Fruit fly (Drosophila melanogaster) whole organism, embryonic: Measurements from ENCODE around the gene RpL23A.

Experiments used
- Atf6 ChIP-seq: fragments of 200-800 bp; sonication (Bioruptor generic); IDR thresholded peaks from 2 replicates; pipeline ENCODE4 v1.3.6; 2022; ENCODE audit warnings: missing biosample characterization, missing genetic modification characterization
- CG1024 ChIP-seq: fragments of 200-800 bp; sonication (Bioruptor generic); IDR thresholded peaks from 2 replicates; pipeline ENCODE4 v1.3.6; 2022; ENCODE audit warnings: missing biosample characterization, missing genetic modification characterization
- CG10267 ChIP-seq: fragments of 200-800 bp; sonication (Bioruptor generic); optimal IDR thresholded peaks from 2 replicates; lab custom pipeline; 2018; ENCODE audit warnings: missing biosample characterization, mild to moderate bottlenecking, missing genetic modification characterization, moderate library complexity
- CG12942 ChIP-seq: fragments of 200-800 bp; sonication (Bioruptor generic); optimal IDR thresholded peaks from 3 replicates; lab custom pipeline; 2016; ENCODE audit warnings: missing biosample characterization, missing genetic modification characterization
- CG13424 ChIP-seq: fragments of 200-800 bp; sonication (Bioruptor generic); optimal IDR thresholded peaks from 2 replicates; lab custom pipeline; 2019; ENCODE audit warnings: missing biosample characterization, mild to moderate bottlenecking, missing genetic modification characterization, moderate library complexity
- CG15514 ChIP-seq: fragments of 200-800 bp; sonication (Bioruptor generic); optimal IDR thresholded peaks from 3 replicates; lab custom pipeline; 2017; ENCODE audit warnings: missing biosample characterization, missing genetic modification characterization, mild to moderate bottlenecking, moderate library complexity, missing genetic modification reagents
- CG18764 ChIP-seq: fragments of 200-800 bp; sonication (Bioruptor generic); optimal IDR thresholded peaks from 3 replicates; lab custom pipeline; 2016; ENCODE audit warnings: missing biosample characterization, missing genetic modification characterization
- CG2120 ChIP-seq: fragments of 200-800 bp; sonication (Bioruptor generic); optimal IDR thresholded peaks from 3 replicates; lab custom pipeline; 2016; ENCODE audit warnings: missing biosample characterization, missing genetic modification characterization
- CG34224 ChIP-seq: fragments of 200-800 bp; sonication (Bioruptor generic); IDR thresholded peaks from 3 replicates; pipeline ENCODE4 v1.3.6; 2022; ENCODE audit warnings: missing biosample characterization, missing genetic modification characterization; ENCODE audit not compliant: partially characterized antibody
- CG34376 ChIP-seq: fragments of 200-800 bp; sonication (Bioruptor generic); optimal IDR thresholded peaks from 2 replicates; lab custom pipeline; 2018; ENCODE audit warnings: missing biosample characterization, mild to moderate bottlenecking, missing genetic modification characterization
- CG6765 ChIP-seq: fragments of 200-800 bp; sonication (Bioruptor generic); optimal IDR thresholded peaks from 3 replicates; lab custom pipeline; 2017; ENCODE audit warnings: missing biosample characterization, mild to moderate bottlenecking, missing genetic modification characterization
- CG7745 ChIP-seq: fragments of 200-800 bp; sonication (Bioruptor generic); optimal IDR thresholded peaks from 2 replicates; lab custom pipeline; 2018; ENCODE audit warnings: missing biosample characterization, mild to moderate bottlenecking, missing genetic modification characterization, moderate library complexity
- CG7928 ChIP-seq: fragments of 200-800 bp; sonication (Bioruptor generic); optimal IDR thresholded peaks from 2 replicates; lab custom pipeline; 2017; ENCODE audit warnings: missing biosample characterization, mild to moderate bottlenecking, missing genetic modification characterization
- CG8478 ChIP-seq: fragments of >200 bp; optimal IDR thresholded peaks from 2 replicates; lab custom pipeline; 2018
- Dbx ChIP-seq: fragments of 200-800 bp; sonication (Bioruptor generic); IDR thresholded peaks from 3 replicates; pipeline ENCODE4 v1.3.6; 2022; ENCODE audit warnings: missing biosample characterization, missing genetic modification characterization
- Eip74EF ChIP-seq, 2 experiments: fragments of 200-800 bp in 1 of 2; fragments of >200 bp in 1 of 2; sonication (Bioruptor generic) in 1 of 2; optimal IDR thresholded peaks; 2 replicates each; lab custom pipeline; 2017 to 2019; ENCODE audit warnings: missing biosample characterization in 2 of 2, missing genetic modification characterization in 2 of 2, mild to moderate bottlenecking in 1 of 2, moderate library complexity in 1 of 2
- Fer1 ChIP-seq: fragments of 200-800 bp; sonication (Bioruptor generic); optimal IDR thresholded peaks from 2 replicates; lab custom pipeline; 2017; ENCODE audit warnings: missing biosample characterization, mild to moderate bottlenecking, missing genetic modification characterization
- GATAe ChIP-seq: fragments of 200-800 bp; sonication (Bioruptor generic); conservative IDR thresholded peaks from 2 replicates; pipeline ENCODE4 v1.3.6; 2022; ENCODE audit warnings: missing biosample characterization, missing genetic modification characterization
- HLH4C ChIP-seq: fragments of 200-800 bp; sonication (Bioruptor generic); IDR thresholded peaks from 3 replicates; pipeline ENCODE4 v1.3.6; 2022; ENCODE audit warnings: missing biosample characterization, missing genetic modification characterization; ENCODE audit not compliant: partially characterized antibody
- HmgZ ChIP-seq: fragments of 200-800 bp; sonication (Bioruptor generic); optimal IDR thresholded peaks from 2 replicates; lab custom pipeline; 2018; ENCODE audit warnings: missing biosample characterization, mild to moderate bottlenecking, missing genetic modification characterization
- Hr51 ChIP-seq, 2 experiments: fragments of 200-800 bp; sonication (Bioruptor generic); optimal IDR thresholded peaks; 2 replicates in 1 of 2; 3 replicates in 1 of 2; lab custom pipeline; 2016 to 2018; ENCODE audit warnings: missing biosample characterization in 2 of 2, missing genetic modification characterization in 2 of 2, mild to moderate bottlenecking in 1 of 2, moderate library complexity in 1 of 2
- Jarid2 ChIP-seq: fragments of 200-800 bp; sonication (Bioruptor generic); optimal IDR thresholded peaks from 3 replicates; lab custom pipeline; 2017; ENCODE audit warnings: mild to moderate bottlenecking, missing biosample characterization, missing genetic modification reagents, missing genetic modification characterization
- Myb ChIP-seq: fragments of 200-800 bp; sonication (Bioruptor generic); optimal IDR thresholded peaks from 2 replicates; lab custom pipeline; 2016; ENCODE audit warnings: missing biosample characterization, missing genetic modification characterization
- NFAT ChIP-seq: fragments of 200-800 bp; sonication (Bioruptor generic); IDR thresholded peaks from 2 replicates; pipeline ENCODE4 v1.3.6; 2022; ENCODE audit warnings: missing biosample characterization, missing genetic modification characterization
- Neu2 ChIP-seq: fragments of 200-800 bp; sonication (Bioruptor generic); optimal IDR thresholded peaks from 3 replicates; lab custom pipeline; 2016; ENCODE audit warnings: missing biosample characterization, missing genetic modification characterization, borderline replicate concordance
- Nf-YC ChIP-seq: fragments of 200-800 bp; optimal IDR thresholded peaks from 3 replicates; lab custom pipeline; 2019; ENCODE audit warnings: missing biosample characterization, mild to moderate bottlenecking, missing genetic modification characterization, moderate library complexity
- Opbp ChIP-seq: fragments of 200-800 bp; sonication (Bioruptor generic); IDR thresholded peaks from 3 replicates; pipeline ENCODE4 v1.3.6; 2022; ENCODE audit warnings: missing biosample characterization, missing genetic modification characterization; ENCODE audit not compliant: partially characterized antibody
- Sox102F ChIP-seq: fragments of 200-800 bp; sonication (Bioruptor generic); optimal IDR thresholded peaks from 2 replicates; lab custom pipeline; 2018; ENCODE audit warnings: missing biosample characterization, mild to moderate bottlenecking, missing genetic modification characterization, moderate library complexity
- Trl ChIP-seq, 3 experiments: fragments of >200 bp in 2 of 3; fragments of 200-800 bp in 1 of 3; sonication (Bioruptor generic) in 1 of 3; optimal IDR thresholded peaks; 2 replicates in 1 of 3; 3 replicates in 2 of 3; lab custom pipeline; 2016 to 2017; ENCODE audit warnings: missing biosample characterization in 1 of 3, missing genetic modification characterization in 1 of 3
- bcd ChIP-seq: fragments of 200-800 bp; sonication (Bioruptor generic); optimal IDR thresholded peaks from 2 replicates; lab custom pipeline; 2017; ENCODE audit warnings: missing biosample characterization, mild to moderate bottlenecking, missing genetic modification characterization
- bigmax ChIP-seq: fragments of 200-800 bp; sonication (Bioruptor generic); optimal IDR thresholded peaks from 2 replicates; lab custom pipeline; 2018; ENCODE audit warnings: missing biosample characterization, mild to moderate bottlenecking, missing genetic modification characterization
- cg ChIP-seq: fragments of 200-800 bp; sonication (Bioruptor generic); optimal IDR thresholded peaks from 3 replicates; lab custom pipeline; 2019; ENCODE audit warnings: missing biosample characterization, mild to moderate bottlenecking, missing genetic modification characterization, moderate library complexity
- crp ChIP-seq, 2 experiments: fragments of 200-800 bp; sonication (Bioruptor generic); optimal IDR thresholded peaks; 2 replicates in 1 of 2; 3 replicates in 1 of 2; lab custom pipeline; 2017; ENCODE audit warnings: missing biosample characterization in 2 of 2, missing genetic modification characterization in 2 of 2, mild to moderate bottlenecking in 1 of 2, moderate library complexity in 1 of 2
- ewg ChIP-seq: fragments of 200-800 bp; sonication (Bioruptor generic); optimal IDR thresholded peaks from 3 replicates; lab custom pipeline; 2017; ENCODE audit warnings: mild to moderate bottlenecking, missing biosample characterization, missing genetic modification reagents, missing genetic modification characterization
- fd64A ChIP-seq: fragments of 200-800 bp; sonication (Bioruptor generic); optimal IDR thresholded peaks from 3 replicates; lab custom pipeline; 2018; ENCODE audit warnings: missing biosample characterization, mild to moderate bottlenecking, missing genetic modification characterization
- gsb-n ChIP-seq: fragments of 200-800 bp; sonication (Bioruptor generic); optimal IDR thresholded peaks from 3 replicates; lab custom pipeline; 2018; ENCODE audit warnings: missing biosample characterization, mild to moderate bottlenecking, missing genetic modification characterization
- knrl ChIP-seq: fragments of 200-800 bp; sonication (Bioruptor generic); IDR thresholded peaks from 3 replicates; pipeline ENCODE4 v1.3.6; 2022; ENCODE audit warnings: missing biosample characterization, missing genetic modification characterization; ENCODE audit not compliant: partially characterized antibody
- lbe ChIP-seq: fragments of 200-800 bp; sonication (Bioruptor generic); optimal IDR thresholded peaks from 2 replicates; lab custom pipeline; 2016; ENCODE audit warnings: missing biosample characterization, mild to moderate bottlenecking, missing genetic modification characterization
- mirr ChIP-seq: fragments of 200-800 bp; sonication (Bioruptor generic); optimal IDR thresholded peaks from 3 replicates; lab custom pipeline; 2018; ENCODE audit warnings: missing biosample characterization, mild to moderate bottlenecking, missing genetic modification characterization
- nom ChIP-seq: fragments of 200-800 bp; sonication (Bioruptor generic); optimal IDR thresholded peaks from 2 replicates; lab custom pipeline; 2017; ENCODE audit warnings: missing biosample characterization, missing genetic modification characterization, mild to moderate bottlenecking, moderate library complexity, missing genetic modification reagents
- pzg ChIP-seq: fragments of 200-800 bp; sonication (Bioruptor generic); optimal IDR thresholded peaks from 3 replicates; lab custom pipeline; 2018; ENCODE audit warnings: missing biosample characterization, mild to moderate bottlenecking, missing genetic modification characterization, moderate library complexity
- ro ChIP-seq: fragments of 200-800 bp; sonication (Bioruptor generic); IDR thresholded peaks from 2 replicates; pipeline ENCODE4 v1.3.6; 2022; ENCODE audit warnings: missing biosample characterization, missing genetic modification characterization
- salm ChIP-seq: fragments of 200-800 bp; sonication (Bioruptor generic); optimal IDR thresholded peaks from 2 replicates; lab custom pipeline; 2018; ENCODE audit warnings: missing biosample characterization, mild to moderate bottlenecking, missing genetic modification characterization
- slbo ChIP-seq: fragments of 200-800 bp; sonication (Bioruptor generic); IDR thresholded peaks from 2 replicates; pipeline ENCODE4 v1.3.6; 2022; ENCODE audit warnings: missing biosample characterization, missing genetic modification characterization
- sr ChIP-seq: fragments of 200-800 bp; sonication (Bioruptor generic); IDR thresholded peaks from 3 replicates; pipeline ENCODE4 v1.3.6; 2022; ENCODE audit warnings: missing biosample characterization, missing genetic modification characterization
- ttk ChIP-seq: fragments of 200-800 bp; sonication (Bioruptor generic); IDR thresholded peaks from 2 replicates; pipeline ENCODE4 v2.1.2; 2022; ENCODE audit warnings: missing biosample characterization, missing genetic modification characterization
- wor ChIP-seq: fragments of 200-800 bp; sonication (Bioruptor generic); IDR thresholded peaks from 2 replicates; pipeline ENCODE4 v1.3.6; 2022; ENCODE audit warnings: missing biosample characterization, missing genetic modification characterization

The RpL23A gene

DNA sequence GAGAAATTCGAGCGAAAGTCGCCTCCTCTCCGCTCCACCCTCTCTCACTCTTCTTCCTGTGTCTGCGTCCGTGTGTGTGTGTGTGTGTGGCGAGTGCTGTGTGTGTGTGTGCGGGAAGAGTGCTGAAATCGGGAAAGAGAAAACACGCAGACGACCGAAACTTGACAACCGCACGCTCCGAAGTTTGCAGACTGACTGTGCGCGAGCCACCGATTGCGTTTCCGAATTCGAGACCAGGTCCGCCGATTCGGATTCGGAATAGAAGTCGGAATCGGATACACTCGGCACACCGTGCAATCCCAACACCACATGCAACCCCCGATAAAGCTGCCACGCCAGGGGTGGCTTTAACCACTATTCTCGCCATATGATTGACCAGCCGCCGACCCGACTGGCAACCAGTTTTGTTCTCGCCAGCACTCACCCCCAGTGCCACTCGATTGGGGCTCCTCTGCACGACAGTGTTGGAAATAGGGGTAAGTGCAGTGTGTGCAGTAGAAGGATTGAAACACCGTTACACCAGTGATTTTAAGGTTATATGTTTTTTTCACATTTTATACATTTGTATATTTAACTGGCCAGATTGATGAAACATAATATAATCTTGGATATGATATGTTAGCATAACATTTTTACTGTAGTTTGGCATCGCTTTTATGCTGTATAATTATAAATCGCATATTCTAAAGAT is 40.1 kb downstream of the RpL23A start, which contains the start of gene CG13928:
CG13928 (minus strand) TSS at position 202 of the 691 bp plus-strand sequence.
- no peak for TF ChIP-seq wor (GFP tag; lab: Robert Waterston, UW)
- 0 out of 2 replicates have a peak, but pooled peaks have one; percentile 36 for TF ChIP-seq NFAT (GFP tag; lab: Robert Waterston, UW)
- TF ChIP-seq bigmax (GFP tag; lab: Kevin White, UChicago), result peak; percentile 81
- TF ChIP-seq HLH4C (GFP tag; lab: Robert Waterston, UW), result no peak
- TF ChIP-seq Fer1, result peak; percentile 40
- no peak for TF ChIP-seq mirr (GFP tag; lab: Kevin White, UChicago)
- TF ChIP-seq knrl (GFP tag; lab: Robert Waterston, UW), result 0 out of 3 replicates have a peak, but pooled peaks have one; percentile 11
- TF ChIP-seq CG2120 (GFP tag; lab: Kevin White, UChicago), result peak; percentile 10
- no peak for TF ChIP-seq CG34224 (GFP tag; lab: Robert Waterston, UW)
- peak in 1 of 2 experiments; percentile 37 for TF ChIP-seq crp (GFP tag; optimal IDR thresholded peaks at IDR 0.05; lab: Kevin White, UChicago)
- no peak for TF ChIP-seq CG7928 (GFP tag; lab: Kevin White, UChicago)
- peak; percentile 66 for TF ChIP-seq Jarid2 (GFP tag; lab: Kevin White, UChicago)
- TF ChIP-seq nom (GFP tag; lab: Kevin White, UChicago), result peak; percentile 23
- TF ChIP-seq Atf6 (GFP tag; lab: Robert Waterston, UW), result 0 out of 2 replicates have a peak, but pooled peaks have one; percentile 5
- peak; percentile 11 for TF ChIP-seq CG8478 (lab: Kevin White, UChicago)
- TF ChIP-seq Nf-YC, result peak; percentile 22
- TF ChIP-seq GATAe (GFP tag; lab: Robert Waterston, UW), result no peak
- no peak for TF ChIP-seq sr (GFP tag; lab: Robert Waterston, UW)
- peak; percentile 89 for TF ChIP-seq ewg
- TF ChIP-seq CG6765 (GFP tag; lab: Kevin White, UChicago), result peak; percentile 1
- no peak for TF ChIP-seq HmgZ (tag; lab: Kevin White, UChicago)
- TF ChIP-seq CG10267 (tag; lab: Kevin White, UChicago), result peak; percentile 44
- peak; percentile 3 for TF ChIP-seq bcd (GFP tag; lab: Kevin White, UChicago)
- TF ChIP-seq lbe (GFP tag; lab: Kevin White, UChicago), result no peak
- no peak for TF ChIP-seq Eip74EF (GFP tag; optimal IDR thresholded peaks at IDR 0.05; lab: Kevin White, UChicago)
- no peak for TF ChIP-seq Myb (GFP tag; lab: Kevin White, UChicago)
- no peak for TF ChIP-seq Sox102F (GFP tag; lab: Kevin White, UChicago)
- 0 out of 2 replicates have a peak, but pooled peaks have one; percentile 20 for TF ChIP-seq CG1024 (GFP tag; lab: Robert Waterston, UW)
- no peak for TF ChIP-seq CG7745 (tag; lab: Kevin White, UChicago)
- no peak for TF ChIP-seq Neu2 (GFP tag; lab: Kevin White, UChicago)
- peak; percentile 21 for TF ChIP-seq pzg
- 0 out of 2 replicates have a peak, but pooled peaks have one; percentile 17 for TF ChIP-seq ttk (GFP tag; lab: Robert Waterston, UW)
- no peak for TF ChIP-seq CG13424 (tag; lab: Kevin White, UChicago)
- TF ChIP-seq gsb-n (tag; lab: Kevin White, UChicago), result no peak
- TF ChIP-seq fd64A (GFP tag; lab: Kevin White, UChicago), result no peak
- TF ChIP-seq CG34376, result peak; percentile 16
- no peak for TF ChIP-seq ro
- TF ChIP-seq Dbx (GFP tag; lab: Robert Waterston, UW), result peak; percentile 42; the same call in 1 of the 3 replicates
- peak; percentile 97 for TF ChIP-seq CG18764 (GFP tag; lab: Kevin White, UChicago)
- no peak for TF ChIP-seq CG12942 (GFP tag; lab: Kevin White, UChicago)
- no peak for TF ChIP-seq Hr51 (GFP tag; optimal IDR thresholded peaks at IDR 0.05; lab: Kevin White, UChicago)
- TF ChIP-seq slbo (GFP tag; lab: Robert Waterston, UW), result peak; percentile 12; the same call in 1 of the 2 replicates
- TF ChIP-seq cg (GFP tag; lab: Kevin White, UChicago), result peak; percentile 77
- TF ChIP-seq Opbp, result no peak
- TF ChIP-seq salm (tag; lab: Kevin White, UChicago), result no peak
- peak; percentile 21 for TF ChIP-seq CG15514 (GFP tag; lab: Kevin White, UChicago)
- peak; percentile 24 to 53 for TF ChIP-seq Trl (optimal IDR thresholded peaks at IDR 0.05; lab: Kevin White, UChicago)
- TF ChIP-seq Trl (GFP tag; optimal IDR thresholded peaks at IDR 0.05; lab: Kevin White, UChicago), result no peak
